Worm (Caenorhabditis elegans) whole organism, L3 larva: ENCODE data around the gene try-13.

Source experiments
- ceh-82 ChIP-seq: fragments of 150-350 bp; optimal IDR thresholded peaks from 2 replicates; lab custom pipeline; 2014; ENCODE audit warnings: missing biosample characterization, missing genetic modification characterization
- nhr-25 ChIP-seq: sonication (generic microtip); optimal IDR thresholded peaks from 2 replicates; lab custom pipeline; 2017; ENCODE audit warnings: missing biosample characterization, missing genetic modification characterization

DNA sequence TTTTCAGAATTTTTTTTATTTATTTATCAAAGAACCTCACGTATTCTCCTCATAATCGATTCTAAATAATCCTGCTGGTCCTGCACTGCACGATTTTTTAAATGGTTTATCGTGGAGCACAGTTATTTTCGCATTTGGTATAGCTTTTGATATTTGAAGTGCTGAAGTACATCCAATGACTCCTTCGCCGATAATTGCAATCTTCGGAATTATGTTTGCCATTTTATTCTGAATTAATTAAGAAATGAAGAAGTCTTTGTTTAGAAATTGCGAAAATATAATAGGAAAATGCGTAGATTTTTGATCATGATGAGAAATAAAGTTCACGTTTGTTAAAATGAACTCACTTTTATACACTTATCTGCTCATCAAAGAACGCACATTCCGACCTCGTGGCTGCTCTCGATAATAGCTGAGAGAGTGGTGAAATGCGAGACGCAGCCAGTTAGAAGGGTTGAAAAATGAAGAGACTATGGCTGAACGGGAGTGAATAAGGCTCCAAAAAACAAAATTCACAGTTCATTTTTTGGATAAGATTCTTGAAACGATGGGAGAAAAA lies 5.0 kb upstream of the try-13 start:
- TF ChIP-seq nhr-25 = no peak
- no peak for TF ChIP-seq ceh-82 (tag; lab: Kevin White, UChicago)
